Worm (Caenorhabditis elegans): Measurements from ENCODE around the gene clec-215.

ce11 chrV:7622011-7622465, 9.9 kb downstream of the clec-215 start, which contains the start of gene C50E3.12:
- no peak for TF ChIP-seq ces-1 (GFP tag; optimal IDR thresholded peaks at IDR 0.05)
- no peak for TF ChIP-seq F44E2.7 (GFP tag; IDR thresholded peaks at IDR 0.05)
- TF ChIP-seq ztf-11 (tag; optimal IDR thresholded peaks at IDR 0.05): no peak
- no peak for TF ChIP-seq egl-27 (tag; optimal IDR thresholded peaks at IDR 0.05)
- no peak for TF ChIP-seq hlh-11 (tag; optimal IDR thresholded peaks at IDR 0.05)
- no peak for TF ChIP-seq pha-4 (GFP tag; IDR thresholded peaks at IDR 0.05)
- TF ChIP-seq pha-4 (tag; optimal IDR thresholded peaks at IDR 0.05): no peak
- TF ChIP-seq lin-15B (tag; optimal IDR thresholded peaks at IDR 0.05): no peak
- TF ChIP-seq Y75B8A.6 (GFP tag; IDR thresholded peaks at IDR 0.05): no peak
- no peak for TF ChIP-seq spr-3 (GFP tag; optimal IDR thresholded peaks at IDR 0.05)
- TF ChIP-seq ceh-28 (tag; optimal IDR thresholded peaks at IDR 0.05): no peak
- TF ChIP-seq unc-39 (tag; optimal IDR thresholded peaks at IDR 0.05): no peak
- TF ChIP-seq unc-62 (GFP tag; optimal IDR thresholded peaks at IDR 0.05 in 1 of 2): no peak
- TF ChIP-seq unc-62 (tag; optimal IDR thresholded peaks at IDR 0.05): no peak
- no peak for TF ChIP-seq lin-13 (GFP tag; optimal IDR thresholded peaks at IDR 0.05)
